Fruit fly (Drosophila melanogaster) whole organism, embryonic: ENCODE data around the gene CG6149.

ENCODE experiments used
- Abd-B ChIP-seq: fragments of 200-800 bp; sonication (Bioruptor generic); optimal IDR thresholded peaks from 2 replicates; lab custom pipeline; 2018; ENCODE audit warnings: missing biosample characterization, mild to moderate bottlenecking, missing genetic modification characterization, moderate library complexity
- Asciz ChIP-seq: fragments of 200-800 bp; sonication (Bioruptor generic); optimal IDR thresholded peaks from 2 replicates; lab custom pipeline; 2017; ENCODE audit warnings: missing biosample characterization, mild to moderate bottlenecking, missing genetic modification characterization, missing genetic modification reagents
- CG10431 ChIP-seq: fragments of 200-800 bp; sonication (Bioruptor generic); optimal IDR thresholded peaks from 3 replicates; lab custom pipeline; 2018; ENCODE audit warnings: missing biosample characterization, mild to moderate bottlenecking, missing genetic modification characterization
- CG10565 ChIP-seq: fragments of 200-800 bp; sonication (Bioruptor generic); optimal IDR thresholded peaks from 3 replicates; lab custom pipeline; 2016; ENCODE audit warnings: missing biosample characterization, mild to moderate bottlenecking, missing genetic modification characterization
- CG11093 ChIP-seq: fragments of 200-800 bp; sonication (Bioruptor generic); IDR thresholded peaks from 3 replicates; pipeline ENCODE4 v1.3.6; 2022; ENCODE audit warnings: missing biosample characterization, missing genetic modification characterization
- CG11247 ChIP-seq: fragments of 200-800 bp; sonication (Bioruptor generic); IDR thresholded peaks from 2 replicates; pipeline ENCODE4 v1.3.6; 2022; ENCODE audit warnings: missing biosample characterization, missing genetic modification characterization
- CG11456 ChIP-seq: fragments of 200-800 bp; sonication (Bioruptor generic); IDR thresholded peaks from 3 replicates; pipeline ENCODE4 v1.3.6; 2022; ENCODE audit warnings: missing biosample characterization, missing genetic modification characterization
- CG14014 ChIP-seq: fragments of 200-800 bp; sonication (Bioruptor generic); IDR thresholded peaks from 2 replicates; pipeline ENCODE4 v1.3.6; 2022; ENCODE audit warnings: missing biosample characterization, missing genetic modification characterization
- CG15514 ChIP-seq: fragments of 200-800 bp; sonication (Bioruptor generic); optimal IDR thresholded peaks from 3 replicates; lab custom pipeline; 2017; ENCODE audit warnings: missing biosample characterization, missing genetic modification characterization, mild to moderate bottlenecking, moderate library complexity, missing genetic modification reagents
- CG1602 ChIP-seq: fragments of 200-800 bp; sonication (Bioruptor generic); optimal IDR thresholded peaks from 3 replicates; lab custom pipeline; 2016; ENCODE audit warnings: missing biosample characterization, missing genetic modification characterization
- CG1603 ChIP-seq: fragments of 200-800 bp; sonication (Bioruptor generic); optimal IDR thresholded peaks from 2 replicates; lab custom pipeline; 2019; ENCODE audit warnings: missing biosample characterization, mild to moderate bottlenecking, missing genetic modification characterization, moderate library complexity
- CG17385 ChIP-seq: fragments of 200-800 bp; sonication (Bioruptor generic); optimal IDR thresholded peaks from 3 replicates; lab custom pipeline; 2018; ENCODE audit warnings: missing biosample characterization, mild to moderate bottlenecking, missing genetic modification characterization
- CG17568 ChIP-seq: fragments of 200-800 bp; sonication (Bioruptor generic); optimal IDR thresholded peaks from 2 replicates; lab custom pipeline; 2018; ENCODE audit warnings: missing biosample characterization, mild to moderate bottlenecking, missing genetic modification characterization, moderate library complexity
- CG2199 ChIP-seq: fragments of 200-800 bp; sonication (Bioruptor generic); IDR thresholded peaks from 3 replicates; pipeline ENCODE4 v1.3.6; 2022; ENCODE audit warnings: missing biosample characterization, missing genetic modification characterization
- CG7372 ChIP-seq: fragments of 200-800 bp; sonication (Bioruptor generic); IDR thresholded peaks from 2 replicates; pipeline ENCODE4 v1.3.6; 2022; ENCODE audit warnings: missing biosample characterization, missing genetic modification characterization
- CG7786 ChIP-seq: fragments of 200-800 bp; sonication (Bioruptor generic); optimal IDR thresholded peaks from 2 replicates; lab custom pipeline; 2016; ENCODE audit warnings: missing biosample characterization, missing genetic modification characterization
- CG9609 ChIP-seq: fragments of 200-800 bp; sonication (Bioruptor generic); optimal IDR thresholded peaks from 3 replicates; lab custom pipeline; 2016; ENCODE audit warnings: missing biosample characterization, missing genetic modification characterization
- CoRest ChIP-seq: fragments of 200-800 bp; sonication (Bioruptor generic); optimal IDR thresholded peaks from 3 replicates; lab custom pipeline; 2018; ENCODE audit warnings: missing biosample characterization, mild to moderate bottlenecking, missing genetic modification characterization, moderate library complexity
- Dfd ChIP-seq, 2 experiments: fragments of >200 bp; optimal IDR thresholded peaks; 2 replicates each; lab custom pipeline; 2017; ENCODE audit warnings: missing biosample characterization in 2 of 2, missing genetic modification characterization in 2 of 2
- E2f1 ChIP-seq: fragments of 200-800 bp; sonication (Bioruptor generic); IDR thresholded peaks from 2 replicates; pipeline ENCODE4 v1.3.6; 2022; ENCODE audit warnings: missing biosample characterization, missing genetic modification characterization
- Elba2 ChIP-seq: fragments of 200-800 bp; sonication (Bioruptor generic); optimal IDR thresholded peaks from 3 replicates; lab custom pipeline; 2016; ENCODE audit warnings: missing biosample characterization, missing genetic modification characterization
- Ets65A ChIP-seq: fragments of 200-800 bp; sonication (Bioruptor generic); peaks from one replicate; lab custom pipeline; 2016; ENCODE audit warnings: missing biosample characterization, missing genetic modification characterization
- Gsc ChIP-seq: fragments of 200-800 bp; sonication (Bioruptor generic); IDR thresholded peaks from 2 replicates; pipeline ENCODE4 v1.3.6; 2022; ENCODE audit warnings: missing biosample characterization, missing genetic modification characterization
- H2.0 ChIP-seq: fragments of 200-800 bp; sonication (Bioruptor generic); IDR thresholded peaks from 2 replicates; pipeline ENCODE4 v1.3.6; 2022; ENCODE audit warnings: missing biosample characterization, missing genetic modification characterization
- MBD-R2 ChIP-seq: fragments of 200-800 bp; sonication (Bioruptor generic); IDR thresholded peaks from 2 replicates; pipeline ENCODE4 v1.3.6; 2022; ENCODE audit warnings: missing biosample characterization, missing genetic modification characterization
- Mrtf ChIP-seq: fragments of 200-800 bp; sonication (Bioruptor generic); IDR thresholded peaks from 3 replicates; pipeline ENCODE4 v1.3.6; 2022; ENCODE audit warnings: missing biosample characterization, missing genetic modification characterization
- Nf-YB ChIP-seq: fragments of 200-800 bp; sonication (Bioruptor generic); optimal IDR thresholded peaks from 3 replicates; lab custom pipeline; 2019; ENCODE audit warnings: missing biosample characterization, mild to moderate bottlenecking, missing genetic modification characterization, moderate library complexity
- Six4 ChIP-seq: fragments of 200-800 bp; sonication (Bioruptor generic); optimal IDR thresholded peaks from 2 replicates; lab custom pipeline; 2016; ENCODE audit warnings: missing biosample characterization, missing genetic modification characterization
- Taf1 ChIP-seq: fragments of 200-800 bp; sonication (Bioruptor generic); IDR thresholded peaks from 2 replicates; pipeline ENCODE4 v1.3.6; 2022; ENCODE audit warnings: missing biosample characterization, missing genetic modification characterization
- Trl ChIP-seq, 3 experiments: fragments of >200 bp in 2 of 3; fragments of 200-800 bp in 1 of 3; sonication (Bioruptor generic) in 1 of 3; optimal IDR thresholded peaks; 2 replicates in 1 of 3; 3 replicates in 2 of 3; lab custom pipeline; 2016 to 2017; ENCODE audit warnings: missing biosample characterization in 1 of 3, missing genetic modification characterization in 1 of 3
- Xrp1 ChIP-seq: fragments of 200-800 bp; sonication (Bioruptor generic); IDR thresholded peaks from 2 replicates; pipeline ENCODE4 v1.3.6; 2022; ENCODE audit warnings: missing biosample characterization, missing genetic modification characterization
- ase ChIP-seq: fragments of 200-800 bp; sonication (Bioruptor generic); IDR thresholded peaks from 3 replicates; pipeline ENCODE4 v1.3.6; 2022; ENCODE audit warnings: missing biosample characterization, missing genetic modification characterization
- chif ChIP-seq, 2 experiments: fragments of 200-800 bp; sonication (Bioruptor generic); optimal IDR thresholded peaks; 3 replicates each; lab custom pipeline; 2016; ENCODE audit warnings: missing biosample characterization in 2 of 2, missing genetic modification characterization in 2 of 2
- chm ChIP-seq: fragments of 200-800 bp; sonication (Bioruptor generic); IDR thresholded peaks from 2 replicates; pipeline ENCODE4 v1.3.6; 2022; ENCODE audit warnings: missing biosample characterization, missing genetic modification characterization
- ci ChIP-seq: fragments of 200-800 bp; sonication (Bioruptor generic); IDR thresholded peaks from 3 replicates; pipeline ENCODE4 v1.3.6; 2022; ENCODE audit warnings: missing biosample characterization, missing genetic modification characterization
- en ChIP-seq: fragments of 200-800 bp; sonication (Bioruptor generic); optimal IDR thresholded peaks from 2 replicates; lab custom pipeline; 2016; ENCODE audit warnings: missing biosample characterization, missing genetic modification characterization
- fd3F ChIP-seq: fragments of 200-800 bp; sonication (Bioruptor generic); optimal IDR thresholded peaks from 2 replicates; lab custom pipeline; 2018; ENCODE audit warnings: missing biosample characterization, mild to moderate bottlenecking, missing genetic modification characterization, moderate library complexity
- gcm ChIP-seq: fragments of 200-800 bp; sonication (Bioruptor generic); optimal IDR thresholded peaks from 2 replicates; lab custom pipeline; 2019; ENCODE audit warnings: missing biosample characterization, mild to moderate bottlenecking, missing genetic modification characterization, moderate library complexity
- grau ChIP-seq: fragments of 200-800 bp; optimal IDR thresholded peaks from 3 replicates; lab custom pipeline; 2019; ENCODE audit warnings: missing biosample characterization, mild to moderate bottlenecking, missing genetic modification characterization, moderate library complexity
- onecut ChIP-seq: fragments of 200-800 bp; sonication (Bioruptor generic); IDR thresholded peaks from 2 replicates; pipeline ENCODE4 v1.3.6; 2022; ENCODE audit warnings: missing biosample characterization, missing genetic modification characterization
- org-1 ChIP-seq: fragments of 200-800 bp; sonication (Bioruptor generic); optimal IDR thresholded peaks from 2 replicates; lab custom pipeline; 2017; ENCODE audit warnings: missing biosample characterization, missing genetic modification characterization
- prd ChIP-seq, 3 experiments: fragments of >200 bp in 2 of 3; fragments of 200-800 bp in 1 of 3; sonication (Bioruptor generic) in 1 of 3; optimal IDR thresholded peaks in 2 of 3; IDR thresholded peaks in 1 of 3; 2 replicates in 2 of 3; 3 replicates in 1 of 3; pipeline versions ENCODE4 v1.3.6 to Lab custom; 2017 to 2022; ENCODE audit warnings: missing biosample characterization in 1 of 3, missing genetic modification characterization in 1 of 3
- pzg ChIP-seq: fragments of 200-800 bp; sonication (Bioruptor generic); optimal IDR thresholded peaks from 3 replicates; lab custom pipeline; 2018; ENCODE audit warnings: missing biosample characterization, mild to moderate bottlenecking, missing genetic modification characterization, moderate library complexity
- ranshi ChIP-seq: fragments of 200-800 bp; sonication (Bioruptor generic); IDR thresholded peaks from 2 replicates; pipeline ENCODE4 v1.3.6; 2022; ENCODE audit warnings: missing biosample characterization, missing genetic modification characterization
- sens ChIP-seq: fragments of 200-800 bp; sonication (Bioruptor generic); peaks from one replicate; lab custom pipeline; 2016; ENCODE audit warnings: missing biosample characterization, missing genetic modification characterization
- sens-2 ChIP-seq: fragments of 200-800 bp; sonication (Bioruptor generic); IDR thresholded peaks from 2 replicates; pipeline ENCODE4 v1.3.6; 2022; ENCODE audit warnings: missing biosample characterization, missing genetic modification characterization
- shn ChIP-seq: fragments of 200-800 bp; sonication (Bioruptor generic); optimal IDR thresholded peaks from 3 replicates; lab custom pipeline; 2016; ENCODE audit warnings: missing biosample characterization, missing genetic modification characterization
- sima ChIP-seq: fragments of 200-800 bp; sonication (Bioruptor generic); optimal IDR thresholded peaks from 2 replicates; lab custom pipeline; 2016; ENCODE audit warnings: missing biosample characterization, missing genetic modification characterization
- so ChIP-seq: fragments of 200-800 bp; sonication (Bioruptor generic); IDR thresholded peaks from 3 replicates; pipeline ENCODE4 v1.3.6; 2022; ENCODE audit warnings: missing biosample characterization, missing genetic modification characterization
- trh ChIP-seq: fragments of 200-800 bp; sonication (Bioruptor generic); optimal IDR thresholded peaks from 2 replicates; lab custom pipeline; 2016; ENCODE audit warnings: missing biosample characterization, missing genetic modification characterization
- wdn ChIP-seq: fragments of 200-800 bp; sonication (Bioruptor generic); IDR thresholded peaks from 2 replicates; pipeline ENCODE4 v1.3.6; 2022; ENCODE audit warnings: missing biosample characterization, missing genetic modification characterization

The CG6149 gene

DNA sequence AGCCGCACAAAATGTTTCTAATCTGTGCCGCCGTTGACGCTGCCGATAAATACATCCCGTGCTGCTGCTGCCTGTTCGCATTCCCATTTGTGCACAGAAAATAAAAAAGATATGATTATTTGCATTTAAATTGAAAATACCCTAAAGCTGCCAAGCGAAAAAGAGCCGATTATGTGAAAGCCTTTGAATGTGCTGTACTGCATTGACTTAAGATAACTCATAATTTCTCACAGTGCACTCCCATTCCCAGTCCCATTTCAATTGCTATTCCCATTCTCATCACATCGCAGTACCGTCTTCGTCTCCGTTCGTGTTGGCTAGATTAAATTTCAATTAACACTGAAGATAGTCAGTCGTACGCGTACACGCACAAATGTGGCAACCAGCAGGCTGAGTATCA lies 13.7 kb upstream of the CG6149 start (continued):
- TF ChIP-seq H2.0 (GFP tag; lab: Robert Waterston, UW), result peak; percentile 71
- no peak for TF ChIP-seq Elba2 (GFP tag; lab: Kevin White, UChicago)
- peak; percentile 6 for TF ChIP-seq fd3F (GFP tag; lab: Kevin White, UChicago)
- TF ChIP-seq CG11456 (GFP tag; lab: Robert Waterston, UW), result no peak; the same call in 2 of the 3 replicates
- peak; percentile 56; the same call in 1 of the 2 replicates for TF ChIP-seq sens-2 (GFP tag; lab: Robert Waterston, UW)
- no peak for TF ChIP-seq sima (GFP tag; lab: Kevin White, UChicago)
- peak; percentile 32; the same call in 1 of the 3 replicates for TF ChIP-seq ase (GFP tag; lab: Robert Waterston, UW)
- TF ChIP-seq CG2199 (GFP tag; lab: Robert Waterston, UW), result 0 out of 3 replicates have a peak, but pooled peaks have one; percentile 46
- peak; percentile 21 for TF ChIP-seq grau
- peak; percentile 97 for TF ChIP-seq Ets65A (GFP tag; lab: Kevin White, UChicago)
- TF ChIP-seq Gsc (GFP tag; lab: Robert Waterston, UW), result 0 out of 2 replicates have a peak, but pooled peaks have one; percentile 45
- TF ChIP-seq shn, result peak; percentile 10
- peak; percentile 38; the same call in 1 of the 2 replicates for TF ChIP-seq E2f1
- TF ChIP-seq Asciz, result peak; percentile 30
- TF ChIP-seq en (GFP tag; lab: Kevin White, UChicago), result no peak
- peak; percentile 57; the same call in 1 of the 2 replicates for TF ChIP-seq ranshi (GFP tag; lab: Robert Waterston, UW)
- TF ChIP-seq CG15514, result peak; percentile 6
- no peak for TF ChIP-seq prd (optimal IDR thresholded peaks at IDR 0.05; lab: Kevin White, UChicago)
- peak; percentile 81 for TF ChIP-seq prd (GFP tag; IDR thresholded peaks at IDR 0.05; lab: Robert Waterston, UW)
- TF ChIP-seq Xrp1 (GFP tag; lab: Robert Waterston, UW), result peak; percentile 66
- 0 out of 3 replicates have a peak, but pooled peaks have one; percentile 43 for TF ChIP-seq Mrtf (GFP tag; lab: Robert Waterston, UW)
- no peak for TF ChIP-seq Dfd (GFP tag; optimal IDR thresholded peaks at IDR 0.05; lab: Kevin White, UChicago)
- TF ChIP-seq CG11093, result no peak
- TF ChIP-seq Trl (optimal IDR thresholded peaks at IDR 0.05; lab: Kevin White, UChicago), result no peak
- peak; percentile 63 for TF ChIP-seq Trl (GFP tag; optimal IDR thresholded peaks at IDR 0.05; lab: Kevin White, UChicago)
- peak; percentile 20 for TF ChIP-seq Six4
- no peak for TF ChIP-seq pzg (GFP tag; lab: Kevin White, UChicago)
- TF ChIP-seq Nf-YB (GFP tag; lab: Kevin White, UChicago), result peak; percentile 23
- peak; percentile 40 for TF ChIP-seq CoRest (tag; lab: Kevin White, UChicago)
- no peak for TF ChIP-seq CG10431 (GFP tag; lab: Kevin White, UChicago)
- TF ChIP-seq MBD-R2 (GFP tag; lab: Robert Waterston, UW), result peak; percentile 21; the same call in 1 of the 2 replicates
- TF ChIP-seq so (GFP tag; lab: Robert Waterston, UW), result peak; percentile 69; the same call in 1 of the 3 replicates
- peak; percentile 55; the same call in 1 of the 2 replicates for TF ChIP-seq wdn
- TF ChIP-seq CG14014 (GFP tag; lab: Robert Waterston, UW), result peak; percentile 71
- peak; percentile 89 for TF ChIP-seq ci (GFP tag; lab: Robert Waterston, UW)
- no peak for TF ChIP-seq CG11247 (GFP tag; lab: Robert Waterston, UW)
- TF ChIP-seq org-1 (GFP tag; lab: Kevin White, UChicago), result peak; percentile 9
- TF ChIP-seq CG7372 (GFP tag; lab: Robert Waterston, UW), result peak; percentile 21; the same call in 1 of the 2 replicates
- peak; percentile 56 for TF ChIP-seq CG1603 (tag; lab: Kevin White, UChicago)
- peak; percentile 93 for TF ChIP-seq sens (GFP tag; lab: Kevin White, UChicago)
- TF ChIP-seq CG7786 (GFP tag; lab: Kevin White, UChicago), result peak; percentile 69
- no peak for TF ChIP-seq CG10565 (GFP tag; lab: Kevin White, UChicago)
- peak; percentile 4 for TF ChIP-seq trh
- TF ChIP-seq onecut (GFP tag; lab: Robert Waterston, UW), result peak; percentile 42; the same call in 1 of the 2 replicates
- TF ChIP-seq chif (GFP tag; optimal IDR thresholded peaks at IDR 0.05; lab: Kevin White, UChicago), result peak; percentile 24 to 66
- no peak for TF ChIP-seq Taf1 (GFP tag; lab: Robert Waterston, UW)
- TF ChIP-seq gcm (GFP tag; lab: Kevin White, UChicago), result no peak
- TF ChIP-seq CG1602 (GFP tag; lab: Kevin White, UChicago), result peak; percentile 5
- peak; percentile 42 for TF ChIP-seq CG9609 (GFP tag; lab: Kevin White, UChicago)
- TF ChIP-seq CG17568 (GFP tag; lab: Kevin White, UChicago), result peak; percentile 11
- peak; percentile 25 for TF ChIP-seq CG17385 (GFP tag; lab: Kevin White, UChicago)
- TF ChIP-seq chm, result peak; percentile 72
- TF ChIP-seq Abd-B (GFP tag; lab: Kevin White, UChicago), result peak; percentile 20
